Worm (Caenorhabditis elegans) whole organism, L4 larva: ENCODE measurements around the gene B0361.3.
A peak's percentile ranks its signal among the peaks of the same experiment; 100 is the strongest.

Experiments
- F26F4.8 ChIP-seq: fragments of 200-800 bp; sonication (Bioruptor generic); conservative IDR thresholded peaks from 2 replicates; pipeline ENCODE4 v1.3.6; 2022; ENCODE audit warnings: missing genetic modification characterization, missing compliant biosample characterization
- F44E2.7 ChIP-seq: fragments of 200-800 bp; sonication (Bioruptor generic); IDR thresholded peaks from 2 replicates; pipeline ENCODE4 v2.1.2; 2022; ENCODE audit warnings: missing genetic modification characterization, missing compliant biosample characterization
- T20F7.1 ChIP-seq: fragments of 200-800 bp; sonication (Bioruptor generic); optimal IDR thresholded peaks from 2 replicates; lab custom pipeline; 2018; ENCODE audit warnings: mild to moderate bottlenecking, missing genetic modification characterization, missing compliant biosample characterization
- T26A8.4 ChIP-seq: fragments of 200-800 bp; sonication (Bioruptor generic); IDR thresholded peaks from 2 replicates; pipeline ENCODE4 v1.3.6; 2022; ENCODE audit warnings: missing genetic modification characterization, missing compliant biosample characterization
- Y75B8A.6 ChIP-seq: fragments of 200-800 bp; sonication (Bioruptor generic); IDR thresholded peaks from 2 replicates; pipeline ENCODE4 v1.3.6; 2022; ENCODE audit warnings: missing genetic modification reagents, missing genetic modification characterization, missing compliant biosample characterization
- aha-1 ChIP-seq: fragments of 150-350 bp; peaks from one replicate; lab custom pipeline; 2014; ENCODE audit warnings: missing biosample characterization, missing genetic modification characterization
- aly-2 ChIP-seq: sonication (generic microtip); optimal IDR thresholded peaks from 2 replicates; lab custom pipeline; 2018; ENCODE audit warnings: missing biosample characterization, missing genetic modification characterization
- arid-1 ChIP-seq: fragments of 200-800 bp; sonication (Bioruptor generic); conservative IDR thresholded peaks from 2 replicates; pipeline ENCODE4 v1.3.6; 2022; ENCODE audit warnings: missing genetic modification reagents, missing genetic modification characterization, missing compliant biosample characterization
- attf-4 ChIP-seq: sonication (generic microtip); optimal IDR thresholded peaks from 3 replicates; lab custom pipeline; 2017; ENCODE audit warnings: missing biosample characterization, missing genetic modification characterization
- ceh-20 ChIP-seq: fragments of 200-800 bp; sonication (Bioruptor generic); IDR thresholded peaks from 2 replicates; pipeline ENCODE4 v1.3.6; 2022; ENCODE audit warnings: missing genetic modification reagents, missing genetic modification characterization, missing compliant biosample characterization
- ceh-32 ChIP-seq: sonication (generic microtip); optimal IDR thresholded peaks from 2 replicates; lab custom pipeline; 2016; ENCODE audit warnings: mild to moderate bottlenecking, missing genetic modification characterization, missing compliant biosample characterization; ENCODE audit not compliant: poor library complexity
- ceh-44 ChIP-seq: fragments of 200-800 bp; sonication (Bioruptor generic); IDR thresholded peaks from 2 replicates; pipeline ENCODE4 v1.3.6; 2022; ENCODE audit warnings: missing genetic modification reagents, missing genetic modification characterization, missing compliant biosample characterization
- ceh-82 ChIP-seq: sonication (generic microtip); optimal IDR thresholded peaks from 2 replicates; lab custom pipeline; 2017; ENCODE audit warnings: missing biosample characterization, missing genetic modification characterization
- cey-2 ChIP-seq: sonication (generic microtip); optimal IDR thresholded peaks from 3 replicates; lab custom pipeline; 2017; ENCODE audit warnings: missing genetic modification characterization, mild to moderate bottlenecking, missing compliant biosample characterization, antibody characterized with exemption, borderline replicate concordance; ENCODE audit not compliant: insufficient read depth
- daf-16 ChIP-seq, 3 experiments: sonication (generic microtip); optimal IDR thresholded peaks; 2 replicates each; lab custom pipeline; 2016 to 2017; ENCODE audit warnings: missing genetic modification characterization in 3 of 3, missing genetic modification reagents in 3 of 3, mild to moderate bottlenecking in 2 of 3, missing compliant biosample characterization in 2 of 3, missing biosample characterization in 1 of 3, moderate library complexity in 1 of 3
- dmd-6 ChIP-seq: fragments of 200-800 bp; sonication (Bioruptor generic); IDR thresholded peaks from 2 replicates; pipeline ENCODE4 v1.3.6; 2022; ENCODE audit warnings: missing genetic modification reagents, missing genetic modification characterization, missing compliant biosample characterization
- duxl-1 ChIP-seq: sonication (generic microtip); optimal IDR thresholded peaks from 2 replicates; lab custom pipeline; 2016; ENCODE audit warnings: mild to moderate bottlenecking, missing genetic modification characterization, moderate library complexity, missing compliant biosample characterization; ENCODE audit not compliant: poor library complexity
- dve-1 ChIP-seq: sonication (generic microtip); optimal IDR thresholded peaks from 2 replicates; lab custom pipeline; 2017; ENCODE audit warnings: antibody characterized with exemption, mild to moderate bottlenecking, missing genetic modification characterization, missing compliant biosample characterization; ENCODE audit not compliant: insufficient read depth
- fkh-10 ChIP-seq: fragments of 150-350 bp; optimal IDR thresholded peaks from 2 replicates; lab custom pipeline; 2014; ENCODE audit warnings: missing biosample characterization, missing genetic modification reagents, missing genetic modification characterization
- gei-8 ChIP-seq: fragments of 200-800 bp; sonication (Bioruptor generic); optimal IDR thresholded peaks from 2 replicates; lab custom pipeline; 2018; ENCODE audit warnings: mild to moderate bottlenecking, missing genetic modification characterization, missing compliant biosample characterization
- hif-1 ChIP-seq, 2 experiments: sonication (generic microtip); optimal IDR thresholded peaks; 2 replicates each; lab custom pipeline; 2016 to 2017; ENCODE audit warnings: missing compliant biosample characterization in 2 of 2, missing genetic modification characterization in 2 of 2, missing genetic modification reagents in 2 of 2, missing genotype in 2 of 2, mild to moderate bottlenecking in 1 of 2
- hlh-11 ChIP-seq: fragments of 200-800 bp; sonication (Bioruptor generic); optimal IDR thresholded peaks from 2 replicates; lab custom pipeline; 2018; ENCODE audit warnings: mild to moderate bottlenecking, missing genetic modification characterization, missing compliant biosample characterization
- hlh-30 ChIP-seq: sonication (generic microtip); optimal IDR thresholded peaks from 2 replicates; lab custom pipeline; 2017; ENCODE audit warnings: antibody characterized with exemption, mild to moderate bottlenecking, missing genetic modification characterization, missing compliant biosample characterization; ENCODE audit not compliant: insufficient read depth
- lin-13 ChIP-seq: fragments of 150-350 bp; optimal IDR thresholded peaks from 2 replicates; lab custom pipeline; 2014; ENCODE audit warnings: missing biosample characterization, missing genetic modification reagents, missing genetic modification characterization
- lin-29 ChIP-seq: fragments of 200-800 bp; sonication (Bioruptor generic); IDR thresholded peaks from 2 replicates; pipeline ENCODE4 v1.3.6; 2022; ENCODE audit warnings: missing genetic modification reagents, missing genetic modification characterization, missing compliant biosample characterization
- lin-38 ChIP-seq: fragments of 200-800 bp; sonication (Bioruptor generic); IDR thresholded peaks from 2 replicates; pipeline ENCODE4 v1.3.6; 2022; ENCODE audit warnings: missing genetic modification reagents, missing genetic modification characterization, missing compliant biosample characterization
- lin-39 ChIP-seq: fragments of 150-350 bp; optimal IDR thresholded peaks from 2 replicates; lab custom pipeline; 2014; ENCODE audit warnings: missing biosample characterization, missing genetic modification reagents, missing genetic modification characterization
- madf-5 ChIP-seq, 2 experiments: fragments of 200-800 bp; sonication (Bioruptor generic); IDR thresholded peaks; 2 replicates each; pipeline ENCODE4 v1.3.6; 2022; ENCODE audit warnings: missing compliant biosample characterization in 2 of 2, missing genetic modification characterization in 2 of 2
- madf-9 ChIP-seq: fragments of 200-800 bp; sonication (Bioruptor generic); conservative IDR thresholded peaks from 2 replicates; pipeline ENCODE4 v1.3.6; 2022; ENCODE audit warnings: missing genetic modification reagents, missing genetic modification characterization, missing compliant biosample characterization
- mxl-2 ChIP-seq: fragments of 200-800 bp; sonication (Bioruptor generic); conservative IDR thresholded peaks from 2 replicates; pipeline ENCODE4 v1.3.6; 2022; ENCODE audit warnings: missing genetic modification reagents, missing genetic modification characterization, missing compliant biosample characterization
- nhr-102 ChIP-seq: sonication (generic microtip); optimal IDR thresholded peaks from 2 replicates; lab custom pipeline; 2016; ENCODE audit warnings: mild to moderate bottlenecking, missing genetic modification characterization, moderate library complexity, missing compliant biosample characterization
- nhr-11 ChIP-seq: fragments of 150-350 bp; optimal IDR thresholded peaks from 2 replicates; lab custom pipeline; 2014; ENCODE audit warnings: missing biosample characterization, missing genetic modification characterization
- nhr-28 ChIP-seq: fragments of 150-350 bp; optimal IDR thresholded peaks from 2 replicates; lab custom pipeline; 2014; ENCODE audit warnings: missing biosample characterization, missing genetic modification characterization
- nhr-42 ChIP-seq: fragments of 200-800 bp; sonication (Bioruptor generic); IDR thresholded peaks from 2 replicates; pipeline ENCODE4 v1.3.6; 2022; ENCODE audit warnings: missing genetic modification characterization, missing compliant biosample characterization
- nhr-6 ChIP-seq: fragments of 150-350 bp; optimal IDR thresholded peaks from 2 replicates; lab custom pipeline; 2014; ENCODE audit warnings: missing biosample characterization, missing genetic modification characterization
- nhr-77 ChIP-seq: fragments of 150-350 bp; optimal IDR thresholded peaks from 2 replicates; lab custom pipeline; 2014; ENCODE audit warnings: missing biosample characterization, missing genetic modification characterization
- pha-4 ChIP-seq, 2 experiments: fragments of 150-350 bp in 1 of 2; fragments of 200-800 bp in 1 of 2; sonication (Bioruptor generic) in 1 of 2; IDR thresholded peaks in 1 of 2; optimal IDR thresholded peaks in 1 of 2; 2 replicates each; pipeline versions ENCODE4 v1.3.6 to Lab custom; 2014 to 2022; ENCODE audit warnings: missing genetic modification characterization in 2 of 2, missing genetic modification reagents in 2 of 2, missing biosample characterization in 1 of 2, missing compliant biosample characterization in 1 of 2
- php-3 ChIP-seq: fragments of 200-800 bp; sonication (Bioruptor generic); IDR thresholded peaks from 2 replicates; pipeline ENCODE4 v1.3.6; 2022; ENCODE audit warnings: missing genetic modification reagents, missing genetic modification characterization, missing compliant biosample characterization
- pqm-1 ChIP-seq: sonication (generic microtip); optimal IDR thresholded peaks from 2 replicates; lab custom pipeline; 2017; ENCODE audit warnings: missing biosample characterization, missing genetic modification characterization
- unc-39 ChIP-seq: sonication (generic microtip); optimal IDR thresholded peaks from 2 replicates; lab custom pipeline; 2017; ENCODE audit warnings: missing biosample characterization, missing genetic modification characterization
- unc-62 ChIP-seq, 3 experiments: fragments of 150-350 bp in 1 of 3; sonication (generic microtip); optimal IDR thresholded peaks in 2 of 3; peaks in 1 of 3; 1 replicate in 1 of 3; 2 replicates in 2 of 3; lab custom pipeline; 2014 to 2017; ENCODE audit warnings: missing biosample characterization in 3 of 3, missing genetic modification characterization in 3 of 3, missing genetic modification reagents in 3 of 3, missing genotype in 1 of 3

Gene B0361.3

ce11 chrIII:7319390-7319789, 38.1 kb downstream of the B0361.3 start, which contains the start of gene F56C9.8:
TSS of gene F56C9.8 (minus strand) at chrIII:7319509.
- TF ChIP-seq daf-16 (GFP tag; optimal IDR thresholded peaks at IDR 0.05; lab: Kevin White, UChicago) (no peak), daf-16 (tag; optimal IDR thresholded peaks at IDR 0.05; lab: Kevin White, UChicago) (peak; percentile 56), pqm-1 (tag; lab: Kevin White, UChicago) (peak; percentile 26), hlh-11 (tag; lab: Kevin White, UChicago) (peak; percentile 8), T26A8.4 (GFP tag; lab: Robert Waterston, UW) (no peak)

- no peak for TF ChIP-seq php-3 (GFP tag; lab: Robert Waterston, UW)
- TF ChIP-seq nhr-6 (tag; lab: Kevin White, UChicago): no peak
- TF ChIP-seq T20F7.1 (GFP tag; lab: Kevin White, UChicago): no peak
- no peak for TF ChIP-seq daf-16 (GFP tag; optimal IDR thresholded peaks at IDR 0.05; lab: Kevin White, UChicago)
- peak; percentile 73 for TF ChIP-seq daf-16 (tag; optimal IDR thresholded peaks at IDR 0.05; lab: Kevin White, UChicago)
- TF ChIP-seq aha-1: peak; percentile 57
- no peak for TF ChIP-seq nhr-42
- TF ChIP-seq dve-1: peak; percentile 58
- TF ChIP-seq unc-62 (GFP tag; optimal IDR thresholded peaks at IDR 0.05 in 1 of 2; lab: Kevin White, UChicago): peak in 1 of 2 experiments; percentile 62
- no peak for TF ChIP-seq unc-62 (tag; optimal IDR thresholded peaks at IDR 0.05; lab: Kevin White, UChicago)
- no peak for TF ChIP-seq madf-5 (GFP tag; IDR thresholded peaks at IDR 0.05; lab: Robert Waterston, UW)
- TF ChIP-seq hlh-30 (tag; lab: Kevin White, UChicago): peak; percentile 66
- no peak for TF ChIP-seq ceh-44 (GFP tag; lab: Robert Waterston, UW)
- no peak for TF ChIP-seq lin-39
- no peak for TF ChIP-seq nhr-102
- TF ChIP-seq lin-38 (GFP tag; lab: Robert Waterston, UW): no peak
- no peak for TF ChIP-seq pha-4 (GFP tag; IDR thresholded peaks at IDR 0.05; lab: Robert Waterston, UW)
- peak; percentile 20 for TF ChIP-seq pha-4 (tag; optimal IDR thresholded peaks at IDR 0.05; lab: Kevin White, UChicago)
- peak; percentile 35 for TF ChIP-seq nhr-28
- no peak for TF ChIP-seq attf-4 (tag; lab: Kevin White, UChicago)
- TF ChIP-seq hlh-11 (tag; lab: Kevin White, UChicago): peak; percentile 12
- TF ChIP-seq madf-9 (GFP tag; lab: Robert Waterston, UW): no peak
- no peak for TF ChIP-seq nhr-11
Measured at ce11 chrIII:7322018-7322417, 40.8 kb downstream of the B0361.3 start.

- no peak for TF ChIP-seq Y75B8A.6 (GFP tag; lab: Robert Waterston, UW)
- peak; percentile 51 for TF ChIP-seq pqm-1 (tag; lab: Kevin White, UChicago)
- no peak for TF ChIP-seq F44E2.7
- TF ChIP-seq ceh-20: no peak
- no peak for TF ChIP-seq hif-1 (tag; optimal IDR thresholded peaks at IDR 0.05; lab: Kevin White, UChicago)
- no peak for TF ChIP-seq daf-16 (GFP tag; optimal IDR thresholded peaks at IDR 0.05; lab: Kevin White, UChicago)
- TF ChIP-seq daf-16 (tag; optimal IDR thresholded peaks at IDR 0.05; lab: Kevin White, UChicago): peak; percentile 45
- no peak for TF ChIP-seq mxl-2 (GFP tag; lab: Robert Waterston, UW)
- TF ChIP-seq duxl-1 (tag; lab: Kevin White, UChicago): no peak
- TF ChIP-seq nhr-77 (tag; lab: Kevin White, UChicago): no peak
- no peak for TF ChIP-seq lin-39
- TF ChIP-seq hlh-11 (tag; lab: Kevin White, UChicago): peak; percentile 41
- TF ChIP-seq php-3 (GFP tag; lab: Robert Waterston, UW): peak; percentile 58; the same call in 1 of the 2 replicates
- no peak for TF ChIP-seq ceh-82 (tag; lab: Kevin White, UChicago)
- no peak for TF ChIP-seq nhr-42
- 0 out of 2 replicates have a peak, but pooled peaks have one; percentile 25 for TF ChIP-seq dmd-6
- TF ChIP-seq lin-29 (GFP tag; lab: Robert Waterston, UW): no peak
- no peak for TF ChIP-seq aly-2 (tag; lab: Kevin White, UChicago)
- peak; percentile 31 for TF ChIP-seq nhr-28
- TF ChIP-seq unc-39 (tag; lab: Kevin White, UChicago): no peak
- no peak for TF ChIP-seq F26F4.8 (GFP tag; lab: Robert Waterston, UW)
- TF ChIP-seq cey-2 (tag; lab: Kevin White, UChicago): no peak
- TF ChIP-seq arid-1 (GFP tag; lab: Robert Waterston, UW): no peak
- TF ChIP-seq ceh-32: no peak
- TF ChIP-seq lin-13 (GFP tag; lab: Kevin White, UChicago): no peak
- TF ChIP-seq nhr-102: no peak
- no peak for TF ChIP-seq fkh-10
- TF ChIP-seq gei-8 (GFP tag; lab: Kevin White, UChicago): no peak
Measured at ce11 chrIII:7323331-7323730, 42.1 kb downstream of the B0361.3 start.
